Worm (Caenorhabditis elegans) whole organism, L4 larva: ENCODE data around the gene acl-13.
A peak's percentile ranks its signal among the peaks of the same experiment; 100 is the strongest.

Experiments
- D1046.2 ChIP-seq: fragments of 200-800 bp; sonication (Bioruptor generic); IDR thresholded peaks from 2 replicates; pipeline ENCODE4 v1.3.6; 2022; ENCODE audit warnings: missing genetic modification characterization, missing compliant biosample characterization
- F10B5.3 ChIP-seq: sonication (generic microtip); optimal IDR thresholded peaks from 2 replicates; lab custom pipeline; 2016; ENCODE audit warnings: mild to moderate bottlenecking, missing genetic modification characterization, missing compliant biosample characterization
- F37D6.2 ChIP-seq: sonication (generic microtip); optimal IDR thresholded peaks from 2 replicates; lab custom pipeline; 2016; ENCODE audit warnings: mild to moderate bottlenecking, missing genetic modification characterization, missing compliant biosample characterization
- R02D3.7 ChIP-seq: fragments of 150-350 bp; sonication (generic microtip); optimal IDR thresholded peaks from 3 replicates; lab custom pipeline; 2014; ENCODE audit warnings: missing biosample characterization, missing genetic modification characterization
- T26A8.4 ChIP-seq: fragments of 200-800 bp; sonication (Bioruptor generic); IDR thresholded peaks from 2 replicates; pipeline ENCODE4 v1.3.6; 2022; ENCODE audit warnings: missing genetic modification characterization, missing compliant biosample characterization
- Y48G9A.11 ChIP-seq: fragments of 200-800 bp; sonication (Bioruptor generic); IDR thresholded peaks from 2 replicates; pipeline ENCODE4 v1.3.6; 2022; ENCODE audit warnings: missing genetic modification reagents, missing genetic modification characterization, missing compliant biosample characterization
- Y75B8A.6 ChIP-seq: fragments of 200-800 bp; sonication (Bioruptor generic); IDR thresholded peaks from 2 replicates; pipeline ENCODE4 v1.3.6; 2022; ENCODE audit warnings: missing genetic modification reagents, missing genetic modification characterization, missing compliant biosample characterization
- aha-1 ChIP-seq: fragments of 150-350 bp; peaks from one replicate; lab custom pipeline; 2014; ENCODE audit warnings: missing biosample characterization, missing genetic modification characterization
- attf-4 ChIP-seq: sonication (generic microtip); optimal IDR thresholded peaks from 3 replicates; lab custom pipeline; 2017; ENCODE audit warnings: missing biosample characterization, missing genetic modification characterization
- ceh-32 ChIP-seq: sonication (generic microtip); optimal IDR thresholded peaks from 2 replicates; lab custom pipeline; 2016; ENCODE audit warnings: mild to moderate bottlenecking, missing genetic modification characterization, missing compliant biosample characterization; ENCODE audit not compliant: poor library complexity
- ceh-82 ChIP-seq: sonication (generic microtip); optimal IDR thresholded peaks from 2 replicates; lab custom pipeline; 2017; ENCODE audit warnings: missing biosample characterization, missing genetic modification characterization
- cey-2 ChIP-seq: sonication (generic microtip); optimal IDR thresholded peaks from 3 replicates; lab custom pipeline; 2017; ENCODE audit warnings: missing genetic modification characterization, mild to moderate bottlenecking, missing compliant biosample characterization, antibody characterized with exemption, borderline replicate concordance; ENCODE audit not compliant: insufficient read depth
- ctbp-1 ChIP-seq: fragments of 200-800 bp; sonication (Bioruptor generic); IDR thresholded peaks from 2 replicates; pipeline ENCODE4 v1.3.6; 2022; ENCODE audit warnings: missing genetic modification reagents, missing genetic modification characterization, missing compliant biosample characterization
- daf-16 ChIP-seq, 3 experiments: sonication (generic microtip); optimal IDR thresholded peaks; 2 replicates each; lab custom pipeline; 2016 to 2017; ENCODE audit warnings: missing genetic modification characterization in 3 of 3, missing genetic modification reagents in 3 of 3, mild to moderate bottlenecking in 2 of 3, missing compliant biosample characterization in 2 of 3, missing biosample characterization in 1 of 3, moderate library complexity in 1 of 3
- daf-8 ChIP-seq: fragments of 200-800 bp; sonication (Bioruptor generic); IDR thresholded peaks from 2 replicates; pipeline ENCODE4 v1.3.6; 2022; ENCODE audit warnings: missing genetic modification characterization, missing compliant biosample characterization
- dmd-6 ChIP-seq: fragments of 200-800 bp; sonication (Bioruptor generic); IDR thresholded peaks from 2 replicates; pipeline ENCODE4 v1.3.6; 2022; ENCODE audit warnings: missing genetic modification reagents, missing genetic modification characterization, missing compliant biosample characterization
- egl-27 ChIP-seq: sonication (generic microtip); optimal IDR thresholded peaks from 3 replicates; lab custom pipeline; 2017; ENCODE audit warnings: missing biosample characterization, missing genetic modification reagents, missing genetic modification characterization
- fkh-10 ChIP-seq: fragments of 150-350 bp; optimal IDR thresholded peaks from 2 replicates; lab custom pipeline; 2014; ENCODE audit warnings: missing biosample characterization, missing genetic modification reagents, missing genetic modification characterization
- fos-1 ChIP-seq: fragments of 150-350 bp; optimal IDR thresholded peaks from 2 replicates; lab custom pipeline; 2014; ENCODE audit warnings: missing biosample characterization, missing genetic modification characterization
- hlh-11 ChIP-seq: fragments of 200-800 bp; sonication (Bioruptor generic); optimal IDR thresholded peaks from 2 replicates; lab custom pipeline; 2018; ENCODE audit warnings: mild to moderate bottlenecking, missing genetic modification characterization, missing compliant biosample characterization
- lim-7 ChIP-seq: fragments of 200-800 bp; sonication (Bioruptor generic); IDR thresholded peaks from 2 replicates; pipeline ENCODE4 v1.3.6; 2022; ENCODE audit warnings: missing genetic modification characterization, missing compliant biosample characterization
- lin-1 ChIP-seq: fragments of 200-800 bp; sonication (Bioruptor generic); IDR thresholded peaks from 2 replicates; pipeline ENCODE4 v1.3.6; 2022; ENCODE audit warnings: missing genetic modification reagents, missing genetic modification characterization, missing compliant biosample characterization
- lin-13 ChIP-seq: fragments of 150-350 bp; optimal IDR thresholded peaks from 2 replicates; lab custom pipeline; 2014; ENCODE audit warnings: missing biosample characterization, missing genetic modification reagents, missing genetic modification characterization
- lin-38 ChIP-seq: fragments of 200-800 bp; sonication (Bioruptor generic); IDR thresholded peaks from 2 replicates; pipeline ENCODE4 v1.3.6; 2022; ENCODE audit warnings: missing genetic modification reagents, missing genetic modification characterization, missing compliant biosample characterization
- madf-5 ChIP-seq, 2 experiments: fragments of 200-800 bp; sonication (Bioruptor generic); IDR thresholded peaks; 2 replicates each; pipeline ENCODE4 v1.3.6; 2022; ENCODE audit warnings: missing compliant biosample characterization in 2 of 2, missing genetic modification characterization in 2 of 2
- mdl-1 ChIP-seq, 2 experiments: fragments of 150-350 bp in 1 of 2; sonication (generic microtip) in 1 of 2; optimal IDR thresholded peaks; 2 replicates each; lab custom pipeline; 2014 to 2017; ENCODE audit warnings: missing biosample characterization in 2 of 2, missing genetic modification characterization in 2 of 2
- mdt-29 ChIP-seq: fragments of 200-800 bp; sonication (Bioruptor generic); IDR thresholded peaks from 2 replicates; pipeline ENCODE4 v1.3.6; 2022; ENCODE audit warnings: missing genetic modification reagents, missing genetic modification characterization, missing compliant biosample characterization
- mes-2 ChIP-seq: sonication (generic microtip); optimal IDR thresholded peaks from 2 replicates; lab custom pipeline; 2016; ENCODE audit warnings: missing genotype, mild to moderate bottlenecking, missing genetic modification characterization, missing compliant biosample characterization; ENCODE audit not compliant: poor library complexity, severe bottlenecking
- mxl-2 ChIP-seq: fragments of 200-800 bp; sonication (Bioruptor generic); conservative IDR thresholded peaks from 2 replicates; pipeline ENCODE4 v1.3.6; 2022; ENCODE audit warnings: missing genetic modification reagents, missing genetic modification characterization, missing compliant biosample characterization
- mxl-3 ChIP-seq: fragments of 200-800 bp; sonication (Bioruptor generic); optimal IDR thresholded peaks from 2 replicates; lab custom pipeline; 2018; ENCODE audit warnings: mild to moderate bottlenecking, missing genetic modification characterization, missing compliant biosample characterization
- nhr-28 ChIP-seq: fragments of 150-350 bp; optimal IDR thresholded peaks from 2 replicates; lab custom pipeline; 2014; ENCODE audit warnings: missing biosample characterization, missing genetic modification characterization
- nhr-41 ChIP-seq: fragments of 200-800 bp; sonication (Bioruptor generic); IDR thresholded peaks from 2 replicates; pipeline ENCODE4 v1.3.6; 2022; ENCODE audit warnings: missing genetic modification reagents, missing genetic modification characterization, missing compliant biosample characterization
- nhr-48 ChIP-seq: sonication (generic microtip); optimal IDR thresholded peaks from 2 replicates; lab custom pipeline; 2016; ENCODE audit warnings: mild to moderate bottlenecking, missing genetic modification characterization, missing compliant biosample characterization
- nhr-6 ChIP-seq: fragments of 150-350 bp; optimal IDR thresholded peaks from 2 replicates; lab custom pipeline; 2014; ENCODE audit warnings: missing biosample characterization, missing genetic modification characterization
- rbr-2 ChIP-seq: sonication (generic microtip); optimal IDR thresholded peaks from 2 replicates; lab custom pipeline; 2016; ENCODE audit warnings: missing genotype, missing genetic modification characterization, missing compliant biosample characterization
- saeg-2 ChIP-seq: fragments of 200-800 bp; sonication (Bioruptor generic); IDR thresholded peaks from 2 replicates; pipeline ENCODE4 v1.3.6; 2022; ENCODE audit warnings: missing genetic modification reagents, missing genetic modification characterization, missing compliant biosample characterization
- set-16 ChIP-seq: fragments of 200-800 bp; sonication (Bioruptor generic); IDR thresholded peaks from 2 replicates; pipeline ENCODE4 v1.3.6; 2022; ENCODE audit warnings: missing genetic modification reagents, missing genetic modification characterization, missing compliant biosample characterization
- snpc-4 ChIP-seq: fragments of 150-350 bp; optimal IDR thresholded peaks from 2 replicates; lab custom pipeline; 2014; ENCODE audit warnings: missing biosample characterization, missing genetic modification characterization
- spr-1 ChIP-seq: sonication (generic microtip); optimal IDR thresholded peaks from 2 replicates; lab custom pipeline; 2016; ENCODE audit warnings: mild to moderate bottlenecking, missing genetic modification characterization, missing compliant biosample characterization
- tra-1 ChIP-seq: fragments of 200-800 bp; sonication (Bioruptor generic); IDR thresholded peaks from 2 replicates; pipeline ENCODE4 v1.3.6; 2022; ENCODE audit warnings: missing genetic modification reagents, missing genetic modification characterization, missing compliant biosample characterization
- unc-130 ChIP-seq: sonication (generic microtip); optimal IDR thresholded peaks from 2 replicates; lab custom pipeline; 2016; ENCODE audit warnings: missing genetic modification reagents, missing genetic modification characterization, missing compliant biosample characterization
- zfp-2 ChIP-seq: sonication (generic microtip); optimal IDR thresholded peaks from 2 replicates; lab custom pipeline; 2016; ENCODE audit warnings: mild to moderate bottlenecking, missing genetic modification characterization, missing compliant biosample characterization
- zip-2 ChIP-seq: fragments of 150-350 bp; optimal IDR thresholded peaks from 2 replicates; lab custom pipeline; 2014; ENCODE audit warnings: missing biosample characterization, missing genetic modification characterization

The acl-13 gene

DNA sequence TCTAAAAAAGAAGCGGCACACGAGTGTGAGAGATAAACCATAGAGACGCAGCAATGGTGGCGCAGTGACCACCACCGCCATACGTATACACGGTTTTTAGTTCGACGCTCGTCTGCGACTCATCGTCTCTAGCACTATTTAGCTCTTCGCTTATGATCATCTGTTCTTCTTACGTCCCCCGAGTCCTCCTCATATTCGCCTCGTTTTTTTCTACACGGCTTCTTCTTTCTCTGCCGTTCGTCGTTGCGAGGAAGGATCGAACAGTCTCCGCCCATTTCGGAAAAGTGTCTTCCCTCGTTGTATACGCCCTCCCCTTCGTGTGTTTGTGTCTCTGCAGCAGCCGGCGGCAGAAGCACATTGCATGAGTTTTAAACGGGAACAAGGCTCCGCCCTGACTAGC lies 45.3 kb upstream of the acl-13 start (continued):
- no peak for TF ChIP-seq saeg-2 (GFP tag; lab: Robert Waterston, UW)
- no peak for TF ChIP-seq R02D3.7
- peak; percentile 26 for TF ChIP-seq mxl-3
- TF ChIP-seq egl-27 (tag; lab: Kevin White, UChicago): no peak
- no peak for TF ChIP-seq ctbp-1 (GFP tag; lab: Robert Waterston, UW)
- no peak for TF ChIP-seq daf-16 (GFP tag; optimal IDR thresholded peaks at IDR 0.05; lab: Kevin White, UChicago)
- peak; percentile 18 for TF ChIP-seq daf-16 (tag; optimal IDR thresholded peaks at IDR 0.05; lab: Kevin White, UChicago)
- no peak for TF ChIP-seq mes-2 (tag; lab: Kevin White, UChicago)
- TF ChIP-seq zfp-2: no peak
- no peak for TF ChIP-seq tra-1 (GFP tag; lab: Robert Waterston, UW)
- TF ChIP-seq rbr-2 (tag; lab: Kevin White, UChicago): peak; percentile 18
- TF ChIP-seq snpc-4 (tag; lab: Kevin White, UChicago): no peak
- no peak for TF ChIP-seq D1046.2 (GFP tag; lab: Robert Waterston, UW)
- no peak for TF ChIP-seq spr-1 (tag; lab: Kevin White, UChicago)
- TF ChIP-seq nhr-28 (tag; lab: Kevin White, UChicago): no peak
- TF ChIP-seq set-16 (GFP tag; lab: Robert Waterston, UW): peak; percentile 26; the same call in 1 of the 2 replicates
- TF ChIP-seq fos-1 (tag; lab: Kevin White, UChicago): no peak
- TF ChIP-seq F10B5.3 (tag; lab: Kevin White, UChicago): no peak
- no peak for TF ChIP-seq mdt-29
- TF ChIP-seq aha-1: peak; percentile 65
- no peak for TF ChIP-seq lim-7 (GFP tag; lab: Robert Waterston, UW)
- no peak for TF ChIP-seq unc-130 (GFP tag; lab: Kevin White, UChicago)
- TF ChIP-seq ceh-82 (tag; lab: Kevin White, UChicago): no peak
- TF ChIP-seq hlh-11 (tag; lab: Kevin White, UChicago): peak; percentile 68
- TF ChIP-seq nhr-6: no peak
- TF ChIP-seq mdl-1 (tag; optimal IDR thresholded peaks at IDR 0.05; lab: Kevin White, UChicago): peak in 1 of 2 experiments; percentile 38
- no peak for TF ChIP-seq daf-8
- TF ChIP-seq lin-13 (GFP tag; lab: Kevin White, UChicago): no peak
- no peak for TF ChIP-seq nhr-41
- TF ChIP-seq dmd-6 (GFP tag; lab: Robert Waterston, UW): 0 out of 2 replicates have a peak, but pooled peaks have one; percentile 6
- no peak for TF ChIP-seq F37D6.2 (tag; lab: Kevin White, UChicago)
- no peak for TF ChIP-seq cey-2
- TF ChIP-seq mxl-2: no peak

DNA sequence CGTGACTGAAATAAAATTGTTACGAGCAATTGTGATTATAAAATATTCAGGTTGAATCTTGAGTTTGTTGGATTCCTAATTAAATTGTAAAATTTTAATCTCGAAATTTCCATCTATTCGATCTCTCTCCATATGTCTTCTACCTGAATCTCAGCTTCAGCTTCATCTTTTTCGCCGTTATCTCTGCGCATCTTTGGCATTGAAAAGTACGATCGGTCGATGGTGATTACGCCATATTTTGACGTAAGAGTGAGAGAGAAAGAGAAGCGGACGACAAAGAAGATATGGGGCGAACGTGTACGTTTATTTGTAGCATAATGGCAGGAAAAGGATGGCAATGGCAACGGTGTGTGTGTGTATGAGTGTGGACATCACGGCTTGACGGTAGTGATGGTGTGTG lies 43.7 kb upstream of the acl-13 start:
- TF ChIP-seq T26A8.4 (GFP tag; lab: Robert Waterston, UW) (peak; percentile 15), zip-2 (tag; lab: Kevin White, UChicago) (no peak), nhr-48 (peak; percentile 13), hlh-11 (tag; lab: Kevin White, UChicago) (peak; percentile 46), mxl-3 (peak; percentile 65), ceh-32 (tag; lab: Kevin White, UChicago) (no peak)

DNA sequence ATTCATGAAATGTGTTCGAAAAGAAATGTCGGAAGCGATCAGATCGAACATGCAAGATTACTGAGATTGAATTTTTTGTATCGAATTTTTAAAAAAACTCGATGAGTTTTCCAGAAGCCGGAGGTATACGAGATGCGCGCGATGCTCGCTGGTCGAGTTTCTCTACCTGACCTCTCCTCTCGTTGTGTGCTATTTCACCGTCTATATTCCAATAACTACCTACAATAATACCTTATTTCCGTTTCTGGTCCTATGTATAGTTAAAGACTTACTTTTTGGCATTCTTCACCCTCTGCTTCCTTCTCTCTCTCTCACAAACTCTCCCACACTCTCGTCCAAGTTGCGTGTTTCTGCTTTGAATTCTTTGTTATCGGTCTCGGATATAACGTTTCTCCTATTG lies 38.9 kb upstream of the acl-13 start:
- TF ChIP-seq mxl-3: no peak
- no peak for TF ChIP-seq lin-1 (GFP tag; lab: Robert Waterston, UW)
- peak; percentile 9; the same call in 1 of the 2 replicates for TF ChIP-seq lin-38 (GFP tag; lab: Robert Waterston, UW)
- TF ChIP-seq Y48G9A.11 (GFP tag; lab: Robert Waterston, UW): 0 out of 2 replicates have a peak, but pooled peaks have one; percentile 17
- no peak for TF ChIP-seq Y75B8A.6 (GFP tag; lab: Robert Waterston, UW)
- no peak for TF ChIP-seq attf-4
- TF ChIP-seq ceh-32 (tag; lab: Kevin White, UChicago): no peak
- TF ChIP-seq snpc-4 (tag; lab: Kevin White, UChicago): no peak
- no peak for TF ChIP-seq daf-8
- no peak for TF ChIP-seq lim-7 (GFP tag; lab: Robert Waterston, UW)
- no peak for TF ChIP-seq nhr-28 (tag; lab: Kevin White, UChicago)
- TF ChIP-seq fkh-10 (GFP tag; lab: Kevin White, UChicago): no peak
- no peak for TF ChIP-seq tra-1 (GFP tag; lab: Robert Waterston, UW)
- 0 out of 4 replicates have a peak, but pooled peaks of 1 of the 2 experiments have one; percentile 7 for TF ChIP-seq madf-5 (GFP tag; IDR thresholded peaks at IDR 0.05; lab: Robert Waterston, UW)
